Fruit fly (Drosophila melanogaster) whole organism, embryonic: Measurements from ENCODE around the gene mRF1.
A peak's percentile ranks its signal among the peaks of the same experiment; 100 is the strongest.

Experiments used
- Atf6 ChIP-seq: fragments of 200-800 bp; sonication (Bioruptor generic); IDR thresholded peaks from 2 replicates; pipeline ENCODE4 v1.3.6; 2022; ENCODE audit warnings: missing biosample characterization, missing genetic modification characterization
- CG10565 ChIP-seq: fragments of 200-800 bp; sonication (Bioruptor generic); optimal IDR thresholded peaks from 3 replicates; lab custom pipeline; 2016; ENCODE audit warnings: missing biosample characterization, mild to moderate bottlenecking, missing genetic modification characterization
- CG11695 ChIP-seq: fragments of 200-800 bp; sonication (Bioruptor generic); IDR thresholded peaks from 3 replicates; pipeline ENCODE4 v1.3.6; 2022; ENCODE audit warnings: missing biosample characterization, missing genetic modification characterization
- CG12659 ChIP-seq: fragments of 200-800 bp; sonication (Bioruptor generic); optimal IDR thresholded peaks from 3 replicates; lab custom pipeline; 2017; ENCODE audit warnings: mild to moderate bottlenecking, missing biosample characterization, missing genetic modification reagents, missing genetic modification characterization
- CG15269 ChIP-seq: fragments of 200-800 bp; sonication (Bioruptor generic); optimal IDR thresholded peaks from 2 replicates; lab custom pipeline; 2018; ENCODE audit warnings: missing biosample characterization, mild to moderate bottlenecking, missing genetic modification characterization, moderate library complexity
- CG15601 ChIP-seq: fragments of 200-800 bp; sonication (Bioruptor generic); optimal IDR thresholded peaks from 3 replicates; lab custom pipeline; 2019; ENCODE audit warnings: missing biosample characterization, mild to moderate bottlenecking, missing genetic modification characterization, moderate library complexity
- CG1602 ChIP-seq: fragments of 200-800 bp; sonication (Bioruptor generic); optimal IDR thresholded peaks from 3 replicates; lab custom pipeline; 2016; ENCODE audit warnings: missing biosample characterization, missing genetic modification characterization
- CG16813 ChIP-seq: fragments of 200-800 bp; sonication (Bioruptor generic); IDR thresholded peaks from 3 replicates; pipeline ENCODE4 v1.3.6; 2022; ENCODE audit warnings: missing biosample characterization, missing genetic modification characterization; ENCODE audit not compliant: partially characterized antibody
- CG18599 ChIP-seq: fragments of 200-800 bp; sonication (Bioruptor generic); optimal IDR thresholded peaks from 3 replicates; lab custom pipeline; 2017; ENCODE audit warnings: missing biosample characterization, missing genetic modification characterization, mild to moderate bottlenecking, moderate library complexity, missing genetic modification reagents
- CG32767 ChIP-seq: fragments of 200-800 bp; sonication (Bioruptor generic); IDR thresholded peaks from 2 replicates; pipeline ENCODE4 v1.3.6; 2022; ENCODE audit warnings: missing biosample characterization, missing genetic modification characterization
- CG32772 ChIP-seq: fragments of 200-800 bp; sonication (Bioruptor generic); IDR thresholded peaks from 2 replicates; pipeline ENCODE4 v1.3.6; 2022; ENCODE audit warnings: missing biosample characterization, missing genetic modification characterization
- CG33213 ChIP-seq: fragments of 200-800 bp; sonication (Bioruptor generic); optimal IDR thresholded peaks from 3 replicates; lab custom pipeline; 2016; ENCODE audit warnings: missing biosample characterization, missing genetic modification characterization
- CG33557 ChIP-seq: fragments of 200-800 bp; sonication (Bioruptor generic); optimal IDR thresholded peaks from 2 replicates; lab custom pipeline; 2019; ENCODE audit warnings: missing biosample characterization, mild to moderate bottlenecking, missing genetic modification characterization, moderate library complexity
- CG34422 ChIP-seq: fragments of 200-800 bp; sonication (Bioruptor generic); IDR thresholded peaks from 3 replicates; pipeline ENCODE4 v1.3.6; 2022; ENCODE audit warnings: missing biosample characterization, missing genetic modification characterization
- CG6272 ChIP-seq: fragments of 200-800 bp; sonication (Bioruptor generic); IDR thresholded peaks from 2 replicates; pipeline ENCODE4 v1.3.6; 2022; ENCODE audit warnings: missing biosample characterization, missing genetic modification characterization
- CG6765 ChIP-seq: fragments of 200-800 bp; sonication (Bioruptor generic); optimal IDR thresholded peaks from 3 replicates; lab custom pipeline; 2017; ENCODE audit warnings: missing biosample characterization, mild to moderate bottlenecking, missing genetic modification characterization
- CG6791 ChIP-seq: fragments of 200-800 bp; sonication (Bioruptor generic); IDR thresholded peaks from 3 replicates; pipeline ENCODE4 v1.3.6; 2022; ENCODE audit warnings: missing biosample characterization, missing genetic modification characterization; ENCODE audit not compliant: partially characterized antibody
- CG9215 ChIP-seq: fragments of 200-800 bp; sonication (Bioruptor generic); IDR thresholded peaks from 2 replicates; pipeline ENCODE4 v1.3.6; 2022; ENCODE audit warnings: missing biosample characterization, missing genetic modification characterization
- ERR ChIP-seq: fragments of 200-800 bp; sonication (Bioruptor generic); optimal IDR thresholded peaks from 2 replicates; lab custom pipeline; 2016; ENCODE audit warnings: missing biosample characterization, missing genetic modification characterization
- Fer3 ChIP-seq: fragments of 200-800 bp; sonication (Bioruptor generic); optimal IDR thresholded peaks from 2 replicates; lab custom pipeline; 2018; ENCODE audit warnings: missing biosample characterization, mild to moderate bottlenecking, missing genetic modification characterization, moderate library complexity
- H2.0 ChIP-seq: fragments of 200-800 bp; sonication (Bioruptor generic); IDR thresholded peaks from 2 replicates; pipeline ENCODE4 v1.3.6; 2022; ENCODE audit warnings: missing biosample characterization, missing genetic modification characterization
- HmgZ ChIP-seq: fragments of 200-800 bp; sonication (Bioruptor generic); optimal IDR thresholded peaks from 2 replicates; lab custom pipeline; 2018; ENCODE audit warnings: missing biosample characterization, mild to moderate bottlenecking, missing genetic modification characterization
- Hr39 ChIP-seq: fragments of >200 bp; optimal IDR thresholded peaks from 2 replicates; lab custom pipeline; 2017
- Hsf ChIP-seq: fragments of 200-800 bp; sonication (Bioruptor generic); optimal IDR thresholded peaks from 3 replicates; lab custom pipeline; 2016; ENCODE audit warnings: missing biosample characterization, missing genetic modification characterization
- Lpt ChIP-seq: fragments of >200 bp; optimal IDR thresholded peaks from 2 replicates; lab custom pipeline; 2018; ENCODE audit warnings: missing biosample characterization, missing genetic modification characterization
- Max ChIP-seq: fragments of 200-800 bp; sonication (Bioruptor generic); optimal IDR thresholded peaks from 2 replicates; lab custom pipeline; 2016; ENCODE audit warnings: missing biosample characterization, mild to moderate bottlenecking, missing genetic modification characterization
- Nf-YC ChIP-seq: fragments of 200-800 bp; optimal IDR thresholded peaks from 3 replicates; lab custom pipeline; 2019; ENCODE audit warnings: missing biosample characterization, mild to moderate bottlenecking, missing genetic modification characterization, moderate library complexity
- Sox100B ChIP-seq: fragments of 200-800 bp; sonication (Bioruptor generic); optimal IDR thresholded peaks from 3 replicates; lab custom pipeline; 2018; ENCODE audit warnings: missing biosample characterization, mild to moderate bottlenecking, missing genetic modification characterization
- Sox102F ChIP-seq: fragments of 200-800 bp; sonication (Bioruptor generic); optimal IDR thresholded peaks from 2 replicates; lab custom pipeline; 2018; ENCODE audit warnings: missing biosample characterization, mild to moderate bottlenecking, missing genetic modification characterization, moderate library complexity
- al ChIP-seq: fragments of 200-800 bp; sonication (Bioruptor generic); IDR thresholded peaks from 2 replicates; pipeline ENCODE4 v1.3.6; 2022; ENCODE audit warnings: missing biosample characterization, missing genetic modification characterization
- aop ChIP-seq: fragments of 200-800 bp; sonication (Bioruptor generic); IDR thresholded peaks from 2 replicates; pipeline ENCODE4 v1.3.6; 2022; ENCODE audit warnings: missing biosample characterization, missing genetic modification characterization
- ash1 ChIP-seq: fragments of 200-800 bp; sonication (Bioruptor generic); optimal IDR thresholded peaks from 2 replicates; lab custom pipeline; 2018; ENCODE audit warnings: missing biosample characterization, mild to moderate bottlenecking, missing genetic modification characterization
- ci ChIP-seq: fragments of 200-800 bp; sonication (Bioruptor generic); IDR thresholded peaks from 3 replicates; pipeline ENCODE4 v1.3.6; 2022; ENCODE audit warnings: missing biosample characterization, missing genetic modification characterization
- dmrt11E ChIP-seq: fragments of 200-800 bp; sonication (Bioruptor generic); optimal IDR thresholded peaks from 3 replicates; lab custom pipeline; 2018; ENCODE audit warnings: missing biosample characterization, mild to moderate bottlenecking, missing genetic modification characterization, moderate library complexity
- dpn ChIP-seq, 2 experiments: fragments of 200-800 bp; sonication (Bioruptor generic); optimal IDR thresholded peaks; 3 replicates each; lab custom pipeline; 2016; ENCODE audit warnings: missing biosample characterization in 2 of 2, missing genetic modification characterization in 2 of 2
- ems ChIP-seq: fragments of 200-800 bp; sonication (Bioruptor generic); optimal IDR thresholded peaks from 3 replicates; lab custom pipeline; 2016; ENCODE audit warnings: missing biosample characterization, missing genetic modification characterization
- gfzf ChIP-seq: fragments of 200-800 bp; sonication (Bioruptor generic); optimal IDR thresholded peaks from 2 replicates; lab custom pipeline; 2016; ENCODE audit warnings: missing biosample characterization, mild to moderate bottlenecking, missing genetic modification characterization, moderate library complexity
- jing ChIP-seq: fragments of 200-800 bp; sonication (Bioruptor generic); optimal IDR thresholded peaks from 2 replicates; lab custom pipeline; 2018; ENCODE audit warnings: missing biosample characterization, mild to moderate bottlenecking, missing genetic modification characterization
- kah ChIP-seq: fragments of 200-800 bp; sonication (Bioruptor generic); optimal IDR thresholded peaks from 2 replicates; lab custom pipeline; 2018; ENCODE audit warnings: missing biosample characterization, mild to moderate bottlenecking, missing genetic modification characterization
- kay ChIP-seq: fragments of 200-800 bp; sonication (Bioruptor generic); optimal IDR thresholded peaks from 2 replicates; lab custom pipeline; 2016; ENCODE audit warnings: missing biosample characterization, missing genetic modification characterization
- klu ChIP-seq: fragments of 200-800 bp; sonication (Bioruptor generic); IDR thresholded peaks from 2 replicates; pipeline ENCODE4 v1.3.6; 2022; ENCODE audit warnings: missing biosample characterization, missing genetic modification characterization
- kni ChIP-seq: fragments of 200-800 bp; sonication (Bioruptor generic); optimal IDR thresholded peaks from 3 replicates; lab custom pipeline; 2017; ENCODE audit warnings: mild to moderate bottlenecking, missing biosample characterization, missing genetic modification reagents, missing genetic modification characterization
- lab ChIP-seq: fragments of 200-800 bp; sonication (Bioruptor generic); optimal IDR thresholded peaks from 3 replicates; lab custom pipeline; 2017; ENCODE audit warnings: missing biosample characterization, missing genetic modification characterization, mild to moderate bottlenecking, moderate library complexity, missing genetic modification reagents
- onecut ChIP-seq: fragments of 200-800 bp; sonication (Bioruptor generic); IDR thresholded peaks from 2 replicates; pipeline ENCODE4 v1.3.6; 2022; ENCODE audit warnings: missing biosample characterization, missing genetic modification characterization
- org-1 ChIP-seq: fragments of 200-800 bp; sonication (Bioruptor generic); optimal IDR thresholded peaks from 2 replicates; lab custom pipeline; 2017; ENCODE audit warnings: missing biosample characterization, missing genetic modification characterization
- otp ChIP-seq: fragments of 200-800 bp; sonication (Bioruptor generic); IDR thresholded peaks from 3 replicates; pipeline ENCODE4, ENCODE4 v1.3.6; 2022; ENCODE audit warnings: missing biosample characterization, missing genetic modification characterization
- p53 ChIP-seq: fragments of 200-800 bp; sonication (Bioruptor generic); optimal IDR thresholded peaks from 2 replicates; lab custom pipeline; 2016; ENCODE audit warnings: missing biosample characterization, missing genetic modification characterization
- pzg ChIP-seq: fragments of 200-800 bp; sonication (Bioruptor generic); optimal IDR thresholded peaks from 3 replicates; lab custom pipeline; 2018; ENCODE audit warnings: missing biosample characterization, mild to moderate bottlenecking, missing genetic modification characterization, moderate library complexity
- rib ChIP-seq: fragments of 200-800 bp; sonication (Bioruptor generic); IDR thresholded peaks from 2 replicates; pipeline ENCODE4 v1.3.6; 2022; ENCODE audit warnings: missing biosample characterization, missing genetic modification characterization
- so ChIP-seq: fragments of 200-800 bp; sonication (Bioruptor generic); IDR thresholded peaks from 3 replicates; pipeline ENCODE4 v1.3.6; 2022; ENCODE audit warnings: missing biosample characterization, missing genetic modification characterization
- tup ChIP-seq: fragments of 200-800 bp; sonication (Bioruptor generic); optimal IDR thresholded peaks from 2 replicates; lab custom pipeline; 2016; ENCODE audit warnings: missing biosample characterization, mild to moderate bottlenecking, missing genetic modification characterization, moderate library complexity
- z ChIP-seq: fragments of 200-800 bp; sonication (Bioruptor generic); IDR thresholded peaks from 3 replicates; pipeline ENCODE4 v1.3.6; 2022; ENCODE audit warnings: missing biosample characterization, missing genetic modification characterization

mRF1 gene

dm6 chr2L:13205256-13205655 is 14.5 kb upstream of the mRF1 start (continued):
- peak; percentile 17 for TF ChIP-seq lab
- no peak for TF ChIP-seq kay (GFP tag; lab: Kevin White, UChicago)
- peak; percentile 59; the same call in 1 of the 2 replicates for TF ChIP-seq CG32767 (GFP tag; lab: Robert Waterston, UW)
- TF ChIP-seq aop (GFP tag; lab: Robert Waterston, UW) = no peak
- no peak for TF ChIP-seq ash1
- TF ChIP-seq onecut (GFP tag; lab: Robert Waterston, UW) = peak; percentile 54
- TF ChIP-seq ci (GFP tag; lab: Robert Waterston, UW) = peak; percentile 80; the same call in 1 of the 3 replicates
- no peak for TF ChIP-seq CG6272
- peak; percentile 45; the same call in 1 of the 2 replicates for TF ChIP-seq Atf6 (GFP tag; lab: Robert Waterston, UW)
- no peak for TF ChIP-seq al
- TF ChIP-seq kah (GFP tag; lab: Kevin White, UChicago) = peak; percentile 26
- no peak for TF ChIP-seq klu (GFP tag; lab: Robert Waterston, UW)
- no peak for TF ChIP-seq jing (GFP tag; lab: Kevin White, UChicago)
- peak; percentile 51; the same call in 1 of the 3 replicates for TF ChIP-seq so (GFP tag; lab: Robert Waterston, UW)
- peak; percentile 38 for TF ChIP-seq Nf-YC (tag; lab: Kevin White, UChicago)
- TF ChIP-seq p53 (GFP tag; lab: Kevin White, UChicago) = peak; percentile 25
- TF ChIP-seq otp (GFP tag; lab: Robert Waterston, UW) = peak; percentile 60; the same call in 1 of the 3 replicates
- no peak for TF ChIP-seq ems (GFP tag; lab: Kevin White, UChicago)
- no peak for TF ChIP-seq Fer3
- TF ChIP-seq CG32772 (GFP tag; lab: Robert Waterston, UW) = no peak
- TF ChIP-seq CG1602 (GFP tag; lab: Kevin White, UChicago) = no peak
- TF ChIP-seq CG15601 (tag; lab: Kevin White, UChicago) = peak; percentile 25
- TF ChIP-seq CG33213 (GFP tag; lab: Kevin White, UChicago) = no peak
- no peak for TF ChIP-seq gfzf (GFP tag; lab: Kevin White, UChicago)
- no peak for TF ChIP-seq CG16813
- TF ChIP-seq CG15269 (tag; lab: Kevin White, UChicago) = no peak
- TF ChIP-seq CG6765 = no peak
- TF ChIP-seq Lpt (GFP tag; lab: Kevin White, UChicago) = no peak
- no peak for TF ChIP-seq Hsf
- no peak for TF ChIP-seq z (GFP tag; lab: Robert Waterston, UW)
- peak; percentile 70; the same call in 1 of the 3 replicates for TF ChIP-seq CG34422 (GFP tag; lab: Robert Waterston, UW)
- peak; percentile 9 for TF ChIP-seq Sox100B (GFP tag; lab: Kevin White, UChicago)
- no peak for TF ChIP-seq CG6791 (GFP tag; lab: Robert Waterston, UW)
- no peak for TF ChIP-seq H2.0 (GFP tag; lab: Robert Waterston, UW)
- TF ChIP-seq dpn (GFP tag; optimal IDR thresholded peaks at IDR 0.05; lab: Kevin White, UChicago) = no peak
- TF ChIP-seq CG33557 (GFP tag; lab: Kevin White, UChicago) = peak; percentile 5
- TF ChIP-seq CG12659 (GFP tag; lab: Kevin White, UChicago) = peak; percentile 21
- no peak for TF ChIP-seq Max
- TF ChIP-seq ERR (GFP tag; lab: Kevin White, UChicago) = peak; percentile 23
- TF ChIP-seq rib = 0 out of 2 replicates have a peak, but pooled peaks have one; percentile 20
- TF ChIP-seq Sox102F (GFP tag; lab: Kevin White, UChicago) = peak; percentile 14
- TF ChIP-seq dmrt11E (tag; lab: Kevin White, UChicago) = no peak
- TF ChIP-seq HmgZ (tag; lab: Kevin White, UChicago) = peak; percentile 7
- peak; percentile 65 for TF ChIP-seq CG18599 (GFP tag; lab: Kevin White, UChicago)
- no peak for TF ChIP-seq tup (GFP tag; lab: Kevin White, UChicago)
- TF ChIP-seq kni (GFP tag; lab: Kevin White, UChicago) = peak; percentile 83
- TF ChIP-seq org-1 (GFP tag; lab: Kevin White, UChicago) = peak; percentile 6
- no peak for TF ChIP-seq CG9215 (GFP tag; lab: Robert Waterston, UW)
- no peak for TF ChIP-seq CG11695
- TF ChIP-seq CG10565 (GFP tag; lab: Kevin White, UChicago) = no peak
- TF ChIP-seq Hr39 (lab: Kevin White, UChicago) = no peak
- peak; percentile 3 for TF ChIP-seq pzg (GFP tag; lab: Kevin White, UChicago)
